Fruit fly (Drosophila melanogaster): ENCODE results near the gene Sry-beta.
A peak's percentile ranks its signal among the peaks of the same experiment; 100 is the strongest.

Sry-beta gene

DNA sequence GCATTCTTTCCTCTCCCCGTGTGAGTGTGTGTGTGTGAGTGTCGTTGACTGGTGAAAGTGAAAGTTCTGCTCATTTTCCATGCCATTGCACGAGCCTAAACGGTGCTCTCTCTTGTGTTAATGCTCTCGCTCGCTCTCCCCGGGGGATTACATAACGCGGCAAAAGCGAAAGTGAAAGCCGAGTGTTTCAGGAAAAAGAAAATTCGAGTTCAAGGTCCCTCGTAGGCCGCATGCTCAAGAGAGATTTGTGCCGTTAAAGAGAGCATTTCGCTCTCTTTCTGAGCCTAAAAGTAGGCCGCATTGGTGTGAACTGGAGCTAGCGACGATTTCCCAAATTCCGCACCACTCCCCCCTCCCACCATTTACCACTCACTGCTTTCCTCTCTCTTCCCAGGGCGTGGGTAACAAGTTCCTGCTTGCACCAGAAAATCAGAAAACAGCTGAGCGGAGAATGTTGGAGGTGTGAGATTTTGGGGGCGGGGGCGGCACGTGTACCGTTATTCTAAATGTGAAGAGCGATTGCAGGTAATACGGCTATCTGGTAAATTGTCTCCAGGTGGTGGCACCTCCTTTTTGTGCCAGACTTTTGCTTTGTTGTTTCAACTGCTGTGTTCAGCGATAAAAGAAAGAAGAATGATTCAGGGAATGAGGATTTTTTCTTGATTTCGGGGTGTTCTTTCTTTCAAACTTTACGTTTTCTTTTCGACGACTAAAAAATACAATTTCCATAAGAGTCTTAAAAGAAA is 50.9 kb downstream of the Sry-beta start (continued):
- TF ChIP-seq toy (GFP tag; IDR thresholded peaks at IDR 0.05), result no peak
- no peak for TF ChIP-seq chinmo (GFP tag; IDR thresholded peaks at IDR 0.05; ENCODE audit: partially characterized antibody)
- TF ChIP-seq cwo (GFP tag; optimal IDR thresholded peaks at IDR 0.05), result peak; percentile 19

DNA sequence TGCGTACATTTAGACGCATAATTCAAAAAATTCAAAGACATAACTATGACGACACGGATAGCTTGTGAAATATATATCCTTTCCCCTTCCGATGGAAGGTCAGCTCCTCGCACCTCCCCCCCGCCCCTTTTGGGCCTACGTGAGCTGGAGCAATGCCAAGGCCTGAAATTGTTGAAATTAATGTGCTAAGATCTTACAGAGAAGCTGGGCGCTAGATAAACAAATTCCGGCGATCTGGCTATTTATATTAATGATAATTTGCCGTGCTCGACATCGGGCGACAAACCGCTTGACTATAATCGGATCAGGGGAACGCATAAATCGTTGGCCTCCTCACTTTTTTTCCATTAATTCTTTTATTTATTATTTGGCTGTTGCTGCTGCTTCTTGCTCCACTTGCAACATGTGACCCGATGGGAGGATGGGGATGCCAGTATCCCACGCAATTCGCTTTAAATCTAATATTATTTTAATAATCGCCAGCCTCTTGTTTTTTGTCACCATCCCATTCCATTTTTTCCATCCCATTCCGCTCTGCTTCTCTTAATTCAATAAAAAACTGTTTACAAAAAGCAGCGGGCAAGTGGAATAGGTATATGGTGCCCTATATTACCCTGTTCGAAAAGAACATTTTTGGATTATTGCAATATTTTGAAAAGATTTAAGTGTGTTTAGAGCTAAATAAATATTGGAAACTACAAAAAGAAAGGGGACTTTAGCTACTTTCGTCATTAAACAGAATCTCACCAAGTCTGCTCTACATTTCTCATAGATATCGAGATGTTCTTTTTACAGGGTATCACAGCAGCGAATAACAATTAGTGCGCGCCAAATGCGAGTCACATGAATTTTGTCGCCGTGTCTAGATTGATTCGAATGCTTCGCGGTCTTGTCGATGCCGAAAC is 52.5 kb downstream of the Sry-beta start:
- TF ChIP-seq Hsf (GFP tag; optimal IDR thresholded peaks at IDR 0.05), result no peak
- peak; percentile 92 for TF ChIP-seq sd (tag; optimal IDR thresholded peaks at IDR 0.05)
- peak; percentile 91 for TF ChIP-seq D19B (GFP tag; optimal IDR thresholded peaks at IDR 0.05)
- no peak for TF ChIP-seq Dfd (GFP tag; optimal IDR thresholded peaks at IDR 0.05)
- no peak for TF ChIP-seq toy (GFP tag; IDR thresholded peaks at IDR 0.05)
- no peak for TF ChIP-seq CG17328 (GFP tag; IDR thresholded peaks at IDR 0.05)
- peak; percentile 64 for TF ChIP-seq Med (GFP tag)
- TF ChIP-seq cwo (GFP tag; optimal IDR thresholded peaks at IDR 0.05), result peak; percentile 62
- peak; percentile 53 for TF ChIP-seq CG4328 (GFP tag; optimal IDR thresholded peaks at IDR 0.05)
- TF ChIP-seq ftz-f1 (GFP tag; optimal IDR thresholded peaks at IDR 0.05), result peak; percentile 84
- no peak for TF ChIP-seq Kr (GFP tag; optimal IDR thresholded peaks at IDR 0.05)
- TF ChIP-seq CG10959 (GFP tag; IDR thresholded peaks at IDR 0.05), result no peak
- peak; percentile 13 for TF ChIP-seq CG10543 (GFP tag; optimal IDR thresholded peaks at IDR 0.05)
- TF ChIP-seq CG12769 (tag; optimal IDR thresholded peaks at IDR 0.05), result peak; percentile 81
- TF ChIP-seq sr (GFP tag; IDR thresholded peaks at IDR 0.05), result peak; percentile 88
- peak; percentile 50; the same call in 1 of the 2 replicates for TF ChIP-seq crol (GFP tag; IDR thresholded peaks at IDR 0.05)
- TF ChIP-seq CG6654 (GFP tag; optimal IDR thresholded peaks at IDR 0.05), result no peak
- no peak for TF ChIP-seq CG8281 (tag; optimal IDR thresholded peaks at IDR 0.05)
- TF ChIP-seq Ets65A (GFP tag), result peak; percentile 10

DNA sequence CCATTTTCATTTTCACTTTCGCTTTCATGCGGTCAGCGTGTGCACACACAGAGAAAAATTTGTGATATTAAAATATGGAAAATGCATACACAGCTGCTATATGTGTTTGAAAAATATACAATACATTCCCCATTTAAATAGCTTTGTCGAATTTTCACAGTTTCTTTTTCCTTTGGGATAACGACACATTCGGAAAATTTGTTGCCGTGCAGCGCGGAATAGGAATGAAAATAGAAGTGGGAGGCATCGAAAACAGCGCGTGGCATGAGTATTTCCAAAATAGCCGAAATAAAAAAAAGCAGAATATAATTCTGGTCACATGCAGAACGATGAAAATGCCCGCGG is 53.2 kb downstream of the Sry-beta start:
- peak; percentile 60 for TF ChIP-seq CG5953 (GFP tag; IDR thresholded peaks at IDR 0.05)
- peak; percentile 65 for TF ChIP-seq CG13123 (GFP tag; optimal IDR thresholded peaks at IDR 0.05)
- no peak for TF ChIP-seq Dll (GFP tag; IDR thresholded peaks at IDR 0.05; ENCODE audit: partially characterized antibody)
- TF ChIP-seq CG6683 (GFP tag; optimal IDR thresholded peaks at IDR 0.05), result peak; percentile 62
- TF ChIP-seq CG4282 (GFP tag; optimal IDR thresholded peaks at IDR 0.05), result peak; percentile 67
- TF ChIP-seq Hr78 (GFP tag; optimal IDR thresholded peaks at IDR 0.05), result peak in 1 of 2 experiments; percentile 45
- peak; percentile 64 for TF ChIP-seq slp2 (GFP tag; optimal IDR thresholded peaks at IDR 0.05)
- TF ChIP-seq CG4328 (GFP tag; optimal IDR thresholded peaks at IDR 0.05), result peak; percentile 60
- TF ChIP-seq ind (GFP tag; optimal IDR thresholded peaks at IDR 0.05), result peak; percentile 87
- TF ChIP-seq C15 (GFP tag; IDR thresholded peaks at IDR 0.05), result 0 out of 3 replicates have a peak, but pooled peaks have one; percentile 65
- TF ChIP-seq kni (GFP tag; optimal IDR thresholded peaks at IDR 0.05), result peak; percentile 36
- no peak for TF ChIP-seq bbx (GFP tag; IDR thresholded peaks at IDR 0.05; ENCODE audit: partially characterized antibody)
- peak; percentile 4 for TF ChIP-seq grn (GFP tag; optimal IDR thresholded peaks at IDR 0.05)
- peak; percentile 74 for TF ChIP-seq Mes4 (GFP tag; optimal IDR thresholded peaks at IDR 0.05)
- peak; percentile 62 for TF ChIP-seq CG5180 (GFP tag; optimal IDR thresholded peaks at IDR 0.05)
- TF ChIP-seq Hr51 (GFP tag; optimal IDR thresholded peaks at IDR 0.05), result peak; percentile 78 to 80
- TF ChIP-seq CG9932 (GFP tag; IDR thresholded peaks at IDR 0.05), result peak; percentile 91
- peak; percentile 73 for TF ChIP-seq CG10147 (GFP tag; optimal IDR thresholded peaks at IDR 0.05)
- peak; percentile 54 for TF ChIP-seq Vsx1 (GFP tag; optimal IDR thresholded peaks at IDR 0.05)
- peak; percentile 78 for TF ChIP-seq CG7357 (GFP tag; IDR thresholded peaks at IDR 0.05)
- no peak for TF ChIP-seq Lim3 (GFP tag; IDR thresholded peaks at IDR 0.05)
- peak; percentile 79 for TF ChIP-seq Side (GFP tag; optimal IDR thresholded peaks at IDR 0.05)
- peak; percentile 89 for TF ChIP-seq Atf6 (GFP tag; IDR thresholded peaks at IDR 0.05)
- TF ChIP-seq CG15479 (GFP tag; optimal IDR thresholded peaks at IDR 0.05), result no peak
- peak; percentile 17 for TF ChIP-seq sqz (GFP tag; optimal IDR thresholded peaks at IDR 0.05)
- TF ChIP-seq Xrp1 (GFP tag; IDR thresholded peaks at IDR 0.05), result peak; percentile 90

Data from whole organism, embryonic.